Worm (Caenorhabditis elegans) whole organism, late embryonic: ENCODE data around the gene crn-2.

Experiments
- K02D7.2 ChIP-seq: sonication (generic microtip); optimal IDR thresholded peaks from 2 replicates; lab custom pipeline; 2017; ENCODE audit warnings: mild to moderate bottlenecking, missing genetic modification characterization, missing compliant biosample characterization
- ceh-6 ChIP-seq: fragments of 200-800 bp; sonication (Bioruptor generic); optimal IDR thresholded peaks from 2 replicates; lab custom pipeline; 2018; ENCODE audit warnings: mild to moderate bottlenecking, missing genetic modification characterization, missing compliant biosample characterization
- dmd-4 ChIP-seq: sonication (generic microtip); optimal IDR thresholded peaks from 2 replicates; lab custom pipeline; 2016; ENCODE audit warnings: borderline replicate concordance, missing genetic modification characterization, missing compliant biosample characterization
- dve-1 ChIP-seq: sonication (generic microtip); optimal IDR thresholded peaks from 2 replicates; lab custom pipeline; 2017; ENCODE audit warnings: antibody characterized with exemption, mild to moderate bottlenecking, missing genetic modification characterization, missing compliant biosample characterization
- elt-2 ChIP-seq: sonication (generic microtip); optimal IDR thresholded peaks from 2 replicates; lab custom pipeline; 2016; ENCODE audit warnings: missing genetic modification reagents, missing genetic modification characterization, missing compliant biosample characterization
- fax-1 ChIP-seq: sonication (generic microtip); optimal IDR thresholded peaks from 2 replicates; lab custom pipeline; 2016; ENCODE audit warnings: missing genotype, missing genetic modification characterization, missing compliant biosample characterization
- hlh-30 ChIP-seq: sonication (generic microtip); optimal IDR thresholded peaks from 2 replicates; lab custom pipeline; 2017; ENCODE audit warnings: antibody characterized with exemption, missing genetic modification characterization, missing compliant biosample characterization; ENCODE audit not compliant: insufficient read depth
- tbx-2 ChIP-seq: sonication (generic microtip); optimal IDR thresholded peaks from 2 replicates; lab custom pipeline; 2016; ENCODE audit warnings: missing genetic modification characterization, missing compliant biosample characterization

DNA sequence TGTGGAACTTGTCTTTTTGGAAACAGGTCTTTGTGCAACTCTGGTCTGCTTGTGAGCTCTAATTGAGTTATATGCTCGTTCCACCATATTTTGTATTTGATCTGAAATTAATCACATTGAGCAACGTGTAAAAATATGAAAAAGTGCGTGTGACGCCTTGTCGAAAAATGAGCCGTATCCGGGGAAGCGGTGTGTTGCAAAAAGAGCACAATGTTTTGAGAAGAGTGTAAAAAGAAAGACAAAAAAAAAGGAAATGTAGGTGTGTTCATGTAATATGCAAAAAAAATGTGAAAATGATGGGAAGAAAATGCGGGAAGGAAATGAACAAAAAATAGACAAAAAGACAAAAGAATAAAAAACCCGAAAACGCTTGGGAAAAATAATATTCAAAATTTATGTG, 36.4 kb downstream of the crn-2 start, which contains the start of gene acy-4:
- TF ChIP-seq K02D7.2 (tag; lab: Kevin White, UChicago) (no peak), dmd-4 (tag; lab: Kevin White, UChicago) (no peak), ceh-6 (no peak), elt-2 (tag; lab: Kevin White, UChicago) (no peak), fax-1 (no peak), tbx-2 (no peak), hlh-30 (tag; lab: Kevin White, UChicago) (no peak), dve-1 (tag; lab: Kevin White, UChicago) (no peak)
